Worm (Caenorhabditis elegans): ENCODE measurements around the gene Y41E3.8.

DNA sequence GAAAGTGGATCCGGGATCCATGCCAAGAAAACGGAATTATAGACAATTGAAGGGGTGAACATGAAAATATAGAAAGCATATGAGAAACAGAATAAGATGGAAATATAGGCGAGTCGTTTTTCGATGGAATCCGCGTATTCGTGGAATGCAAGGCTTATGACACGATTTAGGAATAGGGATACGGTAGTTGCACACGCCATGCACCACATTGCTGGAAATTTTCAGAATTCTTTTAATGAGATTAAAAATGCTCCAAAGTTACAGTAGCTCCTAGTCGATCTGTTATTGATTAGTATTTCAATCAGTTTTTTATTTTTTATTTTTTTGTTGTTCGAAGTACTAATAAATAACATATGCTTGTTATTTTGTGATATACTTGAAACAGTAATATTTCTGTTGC lies 22.3 kb upstream of the Y41E3.8 start:
- TF ChIP-seq cog-1 (tag; optimal IDR thresholded peaks at IDR 0.05) (no peak), tab-1 (GFP tag; IDR thresholded peaks at IDR 0.05) (no peak), flt-1 (GFP tag; IDR thresholded peaks at IDR 0.05) (no peak), med-1 (GFP tag; optimal IDR thresholded peaks at IDR 0.05; ENCODE audit: insufficient read depth) (no peak), klf-2 (GFP tag; conservative IDR thresholded peaks at IDR 0.05) (no peak), ztf-23 (GFP tag; IDR thresholded peaks at IDR 0.05) (no peak), ztf-29 (GFP tag; IDR thresholded peaks at IDR 0.05) (no peak), ref-1 (GFP tag; conservative IDR thresholded peaks at IDR 0.05) (no peak), T22C8.4 (GFP tag; IDR thresholded peaks at IDR 0.05) (no peak)
